Fruit fly (Drosophila melanogaster) whole organism, adult: ENCODE results near the gene Pss.
A peak's percentile ranks its signal among the peaks of the same experiment; 100 is the strongest.

Source experiments
- CG11617 ChIP-seq: fragments of 200-800 bp; sonication (Bioruptor generic); optimal IDR thresholded peaks from 2 replicates; lab custom pipeline; 2017; ENCODE audit warnings: mild to moderate bottlenecking, missing biosample characterization, missing genetic modification reagents, missing genetic modification characterization
- CG12768 ChIP-seq: fragments of 200-800 bp; sonication (Bioruptor generic); optimal IDR thresholded peaks from 2 replicates; lab custom pipeline; 2017; ENCODE audit warnings: missing biosample characterization, missing genetic modification characterization, mild to moderate bottlenecking, moderate library complexity, missing genetic modification reagents
- CG14711 ChIP-seq: fragments of 200-800 bp; sonication (Bioruptor generic); optimal IDR thresholded peaks from 2 replicates; lab custom pipeline; 2018; ENCODE audit warnings: missing biosample characterization, mild to moderate bottlenecking, missing genetic modification characterization, moderate library complexity
- CG1620 ChIP-seq: fragments of 200-800 bp; sonication (Bioruptor generic); optimal IDR thresholded peaks from 2 replicates; lab custom pipeline; 2016; ENCODE audit warnings: missing biosample characterization, missing genetic modification characterization
- CG33017 ChIP-seq: fragments of 200-800 bp; sonication (Bioruptor generic); optimal IDR thresholded peaks from 2 replicates; lab custom pipeline; 2018; ENCODE audit warnings: missing biosample characterization, mild to moderate bottlenecking, missing genetic modification characterization, moderate library complexity
- CG5204 ChIP-seq: fragments of 200-800 bp; sonication (Bioruptor generic); optimal IDR thresholded peaks from 2 replicates; lab custom pipeline; 2016; ENCODE audit warnings: missing biosample characterization, missing genetic modification characterization
- CG7045 ChIP-seq: fragments of 200-800 bp; sonication (Bioruptor generic); optimal IDR thresholded peaks from 2 replicates; lab custom pipeline; 2017; ENCODE audit warnings: missing biosample characterization, mild to moderate bottlenecking, missing genetic modification characterization
- CG7101 ChIP-seq: fragments of 200-800 bp; sonication (Bioruptor generic); optimal IDR thresholded peaks from 2 replicates; lab custom pipeline; 2018; ENCODE audit warnings: missing biosample characterization, mild to moderate bottlenecking, missing genetic modification characterization, moderate library complexity
- Clk ChIP-seq: fragments of 200-800 bp; sonication (Bioruptor generic); optimal IDR thresholded peaks from 2 replicates; lab custom pipeline; 2017; ENCODE audit warnings: missing biosample characterization, missing genetic modification characterization
- Crg-1 ChIP-seq: fragments of 200-800 bp; sonication (Bioruptor generic); optimal IDR thresholded peaks from 2 replicates; lab custom pipeline; 2016; ENCODE audit warnings: missing biosample characterization, missing genetic modification characterization
- Hr96 ChIP-seq: fragments of 200-800 bp; sonication (Bioruptor generic); optimal IDR thresholded peaks from 2 replicates; lab custom pipeline; 2016; ENCODE audit warnings: missing biosample characterization, missing genetic modification characterization
- Mnt ChIP-seq: fragments of 200-800 bp; sonication (Bioruptor generic); optimal IDR thresholded peaks from 2 replicates; lab custom pipeline; 2016; ENCODE audit warnings: missing biosample characterization, mild to moderate bottlenecking, missing genetic modification characterization
- bab1 ChIP-seq: fragments of 200-800 bp; sonication (Bioruptor generic); optimal IDR thresholded peaks from 3 replicates; lab custom pipeline; 2019; ENCODE audit warnings: missing biosample characterization, mild to moderate bottlenecking, missing genetic modification characterization, moderate library complexity
- cic ChIP-seq: fragments of 200-800 bp; sonication (Bioruptor generic); optimal IDR thresholded peaks from 2 replicates; lab custom pipeline; 2017; ENCODE audit warnings: missing biosample characterization, mild to moderate bottlenecking, missing genetic modification characterization, moderate library complexity
- cnc ChIP-seq, 2 experiments: fragments of >200 bp; optimal IDR thresholded peaks; 2 replicates each; lab custom pipeline; 2017
- kay ChIP-seq: fragments of 200-800 bp; sonication (Bioruptor generic); peaks from one replicate; lab custom pipeline; 2016; ENCODE audit warnings: missing biosample characterization, missing genetic modification characterization, borderline replicate concordance
- ovo ChIP-seq: fragments of 200-800 bp; sonication (Bioruptor generic); optimal IDR thresholded peaks from 2 replicates; lab custom pipeline; 2016; ENCODE audit warnings: missing biosample characterization, missing genetic modification characterization
- pad ChIP-seq: fragments of 200-800 bp; sonication (Bioruptor generic); optimal IDR thresholded peaks from 3 replicates; lab custom pipeline; 2017; ENCODE audit warnings: missing biosample characterization, missing genetic modification characterization, mild to moderate bottlenecking, moderate library complexity, missing genetic modification reagents
- tj ChIP-seq: fragments of 200-800 bp; sonication (Bioruptor generic); optimal IDR thresholded peaks from 3 replicates; lab custom pipeline; 2017; ENCODE audit warnings: missing biosample characterization, mild to moderate bottlenecking, missing genetic modification characterization, moderate library complexity
- toe ChIP-seq: fragments of 200-800 bp; sonication (Bioruptor generic); optimal IDR thresholded peaks from 2 replicates; lab custom pipeline; 2016; ENCODE audit warnings: missing biosample characterization, missing genetic modification characterization

The Pss gene

dm6 chr3L:20518805-20519503, 7.0 kb downstream of the Pss start, which contains the start of gene BNIP3:
TSS of gene BNIP3 (minus strand) at chr3L:20519393.
- TF ChIP-seq Clk (GFP tag; lab: Kevin White, UChicago), result no peak
- peak; percentile 26 for TF ChIP-seq CG11617 (GFP tag; lab: Kevin White, UChicago)
- no peak for TF ChIP-seq CG5204 (GFP tag; lab: Kevin White, UChicago)
- TF ChIP-seq Mnt (GFP tag; lab: Kevin White, UChicago), result peak; percentile 63
- TF ChIP-seq cnc (optimal IDR thresholded peaks at IDR 0.05; lab: Kevin White, UChicago), result no peak
- no peak for TF ChIP-seq CG7101 (tag; lab: Kevin White, UChicago)
- TF ChIP-seq kay (GFP tag; lab: Kevin White, UChicago), result peak; percentile 37
- no peak for TF ChIP-seq CG7045
- TF ChIP-seq tj (GFP tag; lab: Kevin White, UChicago), result peak; percentile 66
- TF ChIP-seq CG33017, result peak; percentile 14
- no peak for TF ChIP-seq CG12768 (GFP tag; lab: Kevin White, UChicago)
- TF ChIP-seq ovo (GFP tag; lab: Kevin White, UChicago), result peak; percentile 52
- no peak for TF ChIP-seq CG1620 (GFP tag; lab: Kevin White, UChicago)
- no peak for TF ChIP-seq Crg-1
- no peak for TF ChIP-seq Hr96 (GFP tag; lab: Kevin White, UChicago)
- no peak for TF ChIP-seq CG14711 (tag; lab: Kevin White, UChicago)
- TF ChIP-seq cic (GFP tag; lab: Kevin White, UChicago), result peak; percentile 41
- no peak for TF ChIP-seq bab1
- TF ChIP-seq pad (GFP tag; lab: Kevin White, UChicago), result peak; percentile 74
- no peak for TF ChIP-seq toe (GFP tag; lab: Kevin White, UChicago)

dm6 chr3L:20517897-20518804, 7.8 kb downstream of the Pss start:
- TF ChIP-seq Hr96 (GFP tag; lab: Kevin White, UChicago) (no peak), Mnt (GFP tag; lab: Kevin White, UChicago) (peak; percentile 9), cic (GFP tag; lab: Kevin White, UChicago) (peak; percentile 72), CG14711 (tag; lab: Kevin White, UChicago) (peak; percentile 22), Clk (GFP tag; lab: Kevin White, UChicago) (peak; percentile 22), CG11617 (GFP tag; lab: Kevin White, UChicago) (no peak), kay (GFP tag; lab: Kevin White, UChicago) (peak; percentile 90), cnc (optimal IDR thresholded peaks at IDR 0.05; lab: Kevin White, UChicago) (peak in 1 of 2 experiments; percentile 62), ovo (GFP tag; lab: Kevin White, UChicago) (no peak), CG7101 (tag; lab: Kevin White, UChicago) (no peak), CG12768 (GFP tag; lab: Kevin White, UChicago) (peak; percentile 46), Crg-1 (peak; percentile 50), CG7045 (peak; percentile 14), tj (GFP tag; lab: Kevin White, UChicago) (peak; percentile 77)

dm6 chr3L:20517179-20517834, 8.7 kb downstream of the Pss start:
- peak; percentile 2 for TF ChIP-seq pad (GFP tag; lab: Kevin White, UChicago)
- no peak for TF ChIP-seq CG7101 (tag; lab: Kevin White, UChicago)
- peak; percentile 32 for TF ChIP-seq Mnt (GFP tag; lab: Kevin White, UChicago)
- no peak for TF ChIP-seq Hr96 (GFP tag; lab: Kevin White, UChicago)
- TF ChIP-seq CG11617 (GFP tag; lab: Kevin White, UChicago), result no peak
- peak; percentile 51 for TF ChIP-seq cic (GFP tag; lab: Kevin White, UChicago)
- no peak for TF ChIP-seq ovo (GFP tag; lab: Kevin White, UChicago)
- peak; percentile 67 for TF ChIP-seq tj (GFP tag; lab: Kevin White, UChicago)

- TF ChIP-seq bab1, result peak; percentile 34
- TF ChIP-seq Mnt (GFP tag; lab: Kevin White, UChicago), result peak; percentile 70
- TF ChIP-seq CG12768 (GFP tag; lab: Kevin White, UChicago), result peak; percentile 53
- peak; percentile 82 for TF ChIP-seq cic (GFP tag; lab: Kevin White, UChicago)
- peak; percentile 24 for TF ChIP-seq ovo (GFP tag; lab: Kevin White, UChicago)
- peak; percentile 26 for TF ChIP-seq Clk (GFP tag; lab: Kevin White, UChicago)
- no peak for TF ChIP-seq Crg-1
- TF ChIP-seq CG7101 (tag; lab: Kevin White, UChicago), result peak; percentile 88
- TF ChIP-seq toe (GFP tag; lab: Kevin White, UChicago), result no peak
- peak; percentile 46 for TF ChIP-seq pad (GFP tag; lab: Kevin White, UChicago)
- TF ChIP-seq CG1620 (GFP tag; lab: Kevin White, UChicago), result no peak
- TF ChIP-seq CG33017, result peak; percentile 88
- peak; percentile 63 for TF ChIP-seq CG7045
- TF ChIP-seq CG14711 (tag; lab: Kevin White, UChicago), result peak; percentile 81
- TF ChIP-seq CG5204 (GFP tag; lab: Kevin White, UChicago), result no peak
- TF ChIP-seq kay (GFP tag; lab: Kevin White, UChicago), result peak; percentile 76
- TF ChIP-seq CG11617 (GFP tag; lab: Kevin White, UChicago), result peak; percentile 76
Observed at dm6 chr3L:20516519-20517178, 9.3 kb downstream of the Pss start.
